Worm (Caenorhabditis elegans): ENCODE data around the gene Y26G10.6.

- TF ChIP-seq fos-1 (tag; optimal IDR thresholded peaks at IDR 0.05) (no peak), ceh-16 (tag; optimal IDR thresholded peaks at IDR 0.05) (no peak), nhr-10 (tag; optimal IDR thresholded peaks at IDR 0.05) (no peak), zag-1 (tag; optimal IDR thresholded peaks at IDR 0.05) (no peak), elt-1 (tag; optimal IDR thresholded peaks at IDR 0.05) (no peak)
Measured at ce11 chrV:17660003-17660402, 39.8 kb upstream of the Y26G10.6 start, which contains the start of gene dgat-2.
